Worm (Caenorhabditis elegans): ENCODE data around the gene scl-25.

DNA sequence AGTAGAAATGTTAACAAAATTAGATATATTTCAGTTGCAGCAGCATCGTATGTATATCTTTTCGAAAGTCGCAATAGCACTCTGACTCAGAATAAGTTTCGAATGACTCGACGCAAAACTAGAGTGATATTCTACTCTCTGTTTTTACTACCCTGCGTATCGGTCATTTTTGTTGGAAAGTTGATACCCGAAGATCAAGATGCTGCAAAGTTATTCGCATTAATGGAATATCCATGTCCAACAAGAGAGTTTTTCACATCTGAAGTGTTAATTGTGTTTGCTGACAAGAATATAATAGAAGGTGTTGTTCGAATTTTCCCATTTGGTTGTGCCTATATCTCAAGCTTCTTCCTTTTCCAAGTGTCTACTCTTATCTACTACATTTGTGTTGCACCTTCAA, 46.6 kb downstream of the scl-25 start:
- no peak for TF ChIP-seq W03F9.2 (tag; optimal IDR thresholded peaks at IDR 0.05)
- no peak for TF ChIP-seq him-1 (tag; optimal IDR thresholded peaks at IDR 0.05)
- no peak for TF ChIP-seq dao-5 (tag; optimal IDR thresholded peaks at IDR 0.05)
